Worm (Caenorhabditis elegans) whole organism, L4 larva: Measurements from ENCODE around the gene srw-144.

Source experiments
- Y105C5A.15 ChIP-seq: fragments of 200-800 bp; sonication (Bioruptor generic); IDR thresholded peaks from 2 replicates; pipeline ENCODE4 v1.3.6; 2022; ENCODE audit warnings: missing genetic modification characterization, missing compliant biosample characterization
- ceh-44 ChIP-seq: fragments of 200-800 bp; sonication (Bioruptor generic); IDR thresholded peaks from 2 replicates; pipeline ENCODE4 v1.3.6; 2022; ENCODE audit warnings: missing genetic modification reagents, missing genetic modification characterization, missing compliant biosample characterization
- daf-8 ChIP-seq: fragments of 200-800 bp; sonication (Bioruptor generic); IDR thresholded peaks from 2 replicates; pipeline ENCODE4 v1.3.6; 2022; ENCODE audit warnings: missing genetic modification characterization, missing compliant biosample characterization
- duxl-1 ChIP-seq: sonication (generic microtip); optimal IDR thresholded peaks from 2 replicates; lab custom pipeline; 2016; ENCODE audit warnings: mild to moderate bottlenecking, missing genetic modification characterization, moderate library complexity, missing compliant biosample characterization; ENCODE audit not compliant: poor library complexity
- nhr-10 ChIP-seq: fragments of 150-350 bp; optimal IDR thresholded peaks from 2 replicates; lab custom pipeline; 2014; ENCODE audit warnings: missing biosample characterization, missing genetic modification characterization
- nhr-237 ChIP-seq: sonication (generic microtip); optimal IDR thresholded peaks from 2 replicates; lab custom pipeline; 2017; ENCODE audit warnings: missing biosample characterization, missing genetic modification characterization
- spr-3 ChIP-seq: fragments of 200-800 bp; sonication (Bioruptor generic); optimal IDR thresholded peaks from 2 replicates; lab custom pipeline; 2018; ENCODE audit warnings: mild to moderate bottlenecking, missing genetic modification characterization, missing compliant biosample characterization
- unc-130 ChIP-seq: sonication (generic microtip); optimal IDR thresholded peaks from 2 replicates; lab custom pipeline; 2016; ENCODE audit warnings: missing genetic modification reagents, missing genetic modification characterization, missing compliant biosample characterization

ce11 chrV:2927553-2927952 is 33.2 kb downstream of the srw-144 start, which contains the start of gene C31B8.12:
- TF ChIP-seq daf-8 (no peak), spr-3 (GFP tag; lab: Kevin White, UChicago) (no peak), nhr-10 (tag; lab: Kevin White, UChicago) (no peak), nhr-237 (tag; lab: Kevin White, UChicago) (no peak), unc-130 (GFP tag; lab: Kevin White, UChicago) (no peak), Y105C5A.15 (GFP tag; lab: Robert Waterston, UW) (no peak), duxl-1 (tag; lab: Kevin White, UChicago) (no peak), ceh-44 (GFP tag; lab: Robert Waterston, UW) (no peak)
